Worm (Caenorhabditis elegans): ENCODE results near the gene F16G10.8.

Gene F16G10.8

ce11 chrII:2383334-2383733, at the start of gene F16G10.8:
F16G10.8 (minus strand) TSS chrII:2383434.
- TF ChIP-seq lin-32 (GFP tag; optimal IDR thresholded peaks at IDR 0.05) (no peak), ham-2 (GFP tag; optimal IDR thresholded peaks at IDR 0.05) (no peak), nhr-2 (tag; optimal IDR thresholded peaks at IDR 0.05) (no peak), pha-4 (tag; optimal IDR thresholded peaks at IDR 0.05) (no peak), elt-3 (tag; optimal IDR thresholded peaks at IDR 0.05) (no peak), M03D4.4 (tag; optimal IDR thresholded peaks at IDR 0.05) (no peak), ceh-39 (tag; optimal IDR thresholded peaks at IDR 0.05) (no peak), unc-120 (tag; optimal IDR thresholded peaks at IDR 0.05; ENCODE audit: poor library complexity, severe bottlenecking) (no peak), nhr-12 (tag; optimal IDR thresholded peaks at IDR 0.05) (no peak)

- TF ChIP-seq nhr-76 (tag; optimal IDR thresholded peaks at IDR 0.05) (no peak), nhr-237 (tag; optimal IDR thresholded peaks at IDR 0.05) (no peak), hlh-1 (tag; optimal IDR thresholded peaks at IDR 0.05) (no peak), unc-120 (tag; optimal IDR thresholded peaks at IDR 0.05; ENCODE audit: poor library complexity, severe bottlenecking) (no peak), ceh-39 (tag; optimal IDR thresholded peaks at IDR 0.05) (peak; percentile 6), pha-4 (tag; optimal IDR thresholded peaks at IDR 0.05) (no peak), cnd-1 (tag; optimal IDR thresholded peaks at IDR 0.05) (peak; percentile 55), sptf-1 (tag; optimal IDR thresholded peaks at IDR 0.05) (no peak), nhr-2 (tag; optimal IDR thresholded peaks at IDR 0.05) (no peak), snpc-4 (tag; optimal IDR thresholded peaks at IDR 0.05) (no peak), nhr-28 (tag; optimal IDR thresholded peaks at IDR 0.05) (no peak)
These were observed 48.7 kb upstream of the F16G10.8 start, which contains the start of gene ceh-86 for ce11 chrII:2431972-2432371. ceh-86 (minus strand) TSS chrII:2432072.

DNA sequence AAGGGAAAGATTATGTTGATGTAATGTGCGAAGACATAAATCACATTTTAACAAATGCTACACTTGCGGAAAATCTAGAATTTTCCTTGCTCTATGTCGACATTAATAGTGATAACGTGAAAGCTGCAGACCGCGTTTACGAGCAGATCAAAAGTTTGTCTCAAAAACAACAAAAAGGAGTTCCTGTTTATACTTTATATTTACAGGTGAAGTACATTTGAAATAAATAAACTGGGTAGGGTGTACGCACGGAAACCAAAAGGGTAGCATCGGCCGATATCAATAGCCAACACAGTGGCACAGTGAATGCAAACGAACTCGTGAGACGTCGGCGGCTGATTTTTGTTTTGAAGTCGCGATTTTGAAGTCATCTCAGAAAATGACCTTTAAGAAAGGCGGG, 39.2 kb upstream of the F16G10.8 start:
- TF ChIP-seq snpc-4 (tag; optimal IDR thresholded peaks at IDR 0.05) = no peak
- TF ChIP-seq lsy-2 (tag; optimal IDR thresholded peaks at IDR 0.05) = no peak
- no peak for TF ChIP-seq ham-2 (GFP tag; optimal IDR thresholded peaks at IDR 0.05)
- no peak for TF ChIP-seq cnd-1 (tag; optimal IDR thresholded peaks at IDR 0.05)
- no peak for TF ChIP-seq mep-1 (tag; optimal IDR thresholded peaks at IDR 0.05)
- no peak for TF ChIP-seq nhr-12 (tag; optimal IDR thresholded peaks at IDR 0.05)
- no peak for TF ChIP-seq flh-1 (GFP tag; optimal IDR thresholded peaks at IDR 0.05)
- TF ChIP-seq mab-5 (tag; optimal IDR thresholded peaks at IDR 0.05) = no peak
- no peak for TF ChIP-seq bed-3 (GFP tag; optimal IDR thresholded peaks at IDR 0.05)
- no peak for TF ChIP-seq elt-3 (tag; optimal IDR thresholded peaks at IDR 0.05)
- TF ChIP-seq blmp-1 (tag; optimal IDR thresholded peaks at IDR 0.05) = no peak
- no peak for TF ChIP-seq lin-13 (tag; optimal IDR thresholded peaks at IDR 0.05)
- TF ChIP-seq nhr-237 (tag; optimal IDR thresholded peaks at IDR 0.05) = no peak
- TF ChIP-seq nhr-2 (tag; optimal IDR thresholded peaks at IDR 0.05) = no peak

- TF ChIP-seq nhr-76 (tag; optimal IDR thresholded peaks at IDR 0.05) (no peak), ztf-11 (tag; optimal IDR thresholded peaks at IDR 0.05) (no peak), ceh-39 (tag; optimal IDR thresholded peaks at IDR 0.05) (no peak), mab-5 (tag; optimal IDR thresholded peaks at IDR 0.05) (no peak), elt-3 (tag; optimal IDR thresholded peaks at IDR 0.05) (no peak), blmp-1 (tag; optimal IDR thresholded peaks at IDR 0.05) (no peak), lin-13 (tag; optimal IDR thresholded peaks at IDR 0.05) (no peak), elt-1 (tag; optimal IDR thresholded peaks at IDR 0.05; ENCODE audit: borderline replicate concordance, insufficient read depth) (no peak), ceh-43 (GFP tag; optimal IDR thresholded peaks at IDR 0.05) (no peak), flh-1 (GFP tag; optimal IDR thresholded peaks at IDR 0.05) (no peak), ces-1 (GFP tag; optimal IDR thresholded peaks at IDR 0.05) (no peak), sptf-1 (tag; optimal IDR thresholded peaks at IDR 0.05) (no peak), drap-1 (GFP tag; optimal IDR thresholded peaks at IDR 0.05) (no peak), unc-39 (tag; optimal IDR thresholded peaks at IDR 0.05) (no peak), ham-2 (GFP tag; optimal IDR thresholded peaks at IDR 0.05) (no peak), mls-2 (tag; optimal IDR thresholded peaks at IDR 0.05) (no peak), cnd-1 (tag; optimal IDR thresholded peaks at IDR 0.05) (no peak)
These were observed 38.7 kb upstream of the F16G10.8 start, which contains the start of gene F42G2.2 for ce11 chrII:2421905-2422304. F42G2.2 (plus strand) TSS chrII:2422205.

ce11 chrII:2421185-2421584, 38.0 kb upstream of the F16G10.8 start:
- TF ChIP-seq lin-13 (tag; optimal IDR thresholded peaks at IDR 0.05) (no peak), ces-1 (GFP tag; optimal IDR thresholded peaks at IDR 0.05) (no peak), lsy-2 (tag; optimal IDR thresholded peaks at IDR 0.05) (no peak), sem-2 (GFP tag; optimal IDR thresholded peaks at IDR 0.05) (no peak), nhr-28 (tag; optimal IDR thresholded peaks at IDR 0.05) (no peak), pha-4 (tag; optimal IDR thresholded peaks at IDR 0.05) (no peak)
